In the genomic region with DNA sequence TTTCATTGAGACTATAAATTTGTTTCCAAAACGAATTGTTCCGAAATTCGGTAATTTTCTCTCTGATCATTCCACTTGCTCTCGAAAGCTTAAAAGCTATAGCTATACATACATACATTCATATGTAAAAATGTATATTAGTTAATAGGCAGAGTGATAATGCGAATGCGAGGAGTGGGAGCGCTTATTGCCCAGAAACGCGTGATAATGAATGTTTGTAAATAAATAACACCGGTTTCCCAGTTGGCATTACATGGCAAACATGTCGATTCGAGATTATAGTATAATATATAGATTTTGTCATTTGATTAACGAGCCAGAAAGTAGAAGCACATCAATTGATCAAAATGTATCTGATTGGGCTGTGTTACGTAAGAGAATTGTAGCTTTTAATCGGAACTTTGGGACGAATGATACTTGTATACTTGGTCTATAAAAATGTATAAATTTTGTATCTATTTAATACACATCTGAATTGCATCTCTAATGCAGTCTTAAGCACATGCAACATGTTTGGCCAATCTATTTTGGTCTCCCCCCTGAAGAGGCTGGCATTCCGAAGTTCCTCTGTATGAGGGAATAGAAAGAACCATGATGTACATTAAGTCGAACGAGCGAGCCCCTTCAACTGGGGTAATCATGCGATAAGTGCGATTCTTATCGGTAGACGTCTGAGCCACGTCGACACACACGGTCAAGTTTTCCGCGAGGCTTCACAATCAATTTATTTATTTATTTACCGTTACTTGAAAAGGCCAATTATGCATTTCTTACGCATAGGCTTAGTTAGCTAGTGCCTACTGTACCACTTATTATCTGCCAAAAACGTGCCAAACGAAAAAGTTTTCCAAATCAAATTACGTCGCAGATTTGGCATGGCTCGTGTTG, we compare ENCODE assay signal across 1 fruit fly cellular context.
TF ChIP-seq lines count a peak whose summit lies in the region.

No protein-coding gene starts in this region.

TF ChIP-seq in whole organism, embryonic, 481 proteins besides CTCF, POLR2A, EP300 and RAD21 (continued from another document and continues in another):
- TF ChIP-seq fd3F (GFP tag; optimal IDR thresholded peaks at IDR 0.05; lab: Kevin White, UChicago) (no peak), Fer1 (GFP tag; optimal IDR thresholded peaks at IDR 0.05; lab: Kevin White, UChicago) (no peak), Dek (tag; optimal IDR thresholded peaks at IDR 0.05; lab: Kevin White, UChicago) (peak; percentile 20), pb (GFP tag; optimal IDR thresholded peaks at IDR 0.05; lab: Kevin White, UChicago) (no peak), tx (GFP tag; optimal IDR thresholded peaks at IDR 0.05; lab: Kevin White, UChicago) (no peak), vfl (GFP tag; optimal IDR thresholded peaks at IDR 0.05; lab: Kevin White, UChicago) (no peak), kah (GFP tag; optimal IDR thresholded peaks at IDR 0.05; lab: Kevin White, UChicago) (no peak), stwl (tag; optimal IDR thresholded peaks at IDR 0.05; lab: Kevin White, UChicago) (no peak), chinmo (GFP tag; IDR thresholded peaks at IDR 0.05; lab: Robert Waterston, UW; ENCODE audit: partially characterized antibody) (no peak), lbe (GFP tag; optimal IDR thresholded peaks at IDR 0.05; lab: Kevin White, UChicago) (no peak), tgo (GFP tag; IDR thresholded peaks at IDR 0.05; lab: Robert Waterston, UW) (no peak), lov (optimal IDR thresholded peaks at IDR 0.05; lab: Kevin White, UChicago) (no peak), lov (GFP tag; IDR thresholded peaks at IDR 0.05; lab: Robert Waterston, UW) (no peak), fd96Cb (tag; optimal IDR thresholded peaks at IDR 0.05; lab: Kevin White, UChicago) (no peak), CG1832 (GFP tag; optimal IDR thresholded peaks at IDR 0.05; lab: Kevin White, UChicago) (no peak), CG3726 (GFP tag; IDR thresholded peaks at IDR 0.05; lab: Robert Waterston, UW) (no peak), slou (GFP tag; optimal IDR thresholded peaks at IDR 0.05; lab: Kevin White, UChicago) (no peak), chif (GFP tag; optimal IDR thresholded peaks at IDR 0.05; lab: Kevin White, UChicago) (no peak), Dbx (GFP tag; IDR thresholded peaks at IDR 0.05; lab: Robert Waterston, UW) (peak; percentile 33; the same call in 1 of the 3 replicates), CG10274 (GFP tag; optimal IDR thresholded peaks at IDR 0.05; lab: Kevin White, UChicago) (peak; percentile 85), CG3281 (GFP tag; optimal IDR thresholded peaks at IDR 0.05; lab: Kevin White, UChicago) (peak; percentile 37), so (GFP tag; IDR thresholded peaks at IDR 0.05; lab: Robert Waterston, UW) (no peak), Six4 (GFP tag; optimal IDR thresholded peaks at IDR 0.05; lab: Kevin White, UChicago) (no peak), gcm (GFP tag; optimal IDR thresholded peaks at IDR 0.05; lab: Kevin White, UChicago) (no peak), emc (GFP tag; optimal IDR thresholded peaks at IDR 0.05; lab: Kevin White, UChicago) (no peak), Atf-2 (GFP tag; optimal IDR thresholded peaks at IDR 0.05; lab: Kevin White, UChicago) (no peak), NC2β (GFP tag; optimal IDR thresholded peaks at IDR 0.05; lab: Kevin White, UChicago) (no peak), CG4282 (GFP tag; optimal IDR thresholded peaks at IDR 0.05; lab: Kevin White, UChicago) (no peak), CG17385 (GFP tag; optimal IDR thresholded peaks at IDR 0.05; lab: Kevin White, UChicago) (no peak), crp (GFP tag; optimal IDR thresholded peaks at IDR 0.05; lab: Kevin White, UChicago) (no peak), Ada2b (GFP tag; IDR thresholded peaks at IDR 0.05; lab: Robert Waterston, UW) (0 out of 2 replicates have a peak, but pooled peaks have one; percentile 25), HLH54F (GFP tag; optimal IDR thresholded peaks at IDR 0.05; lab: Kevin White, UChicago) (peak; percentile 6), cas (GFP tag; IDR thresholded peaks at IDR 0.05; lab: Robert Waterston, UW) (no peak), Camta (GFP tag; optimal IDR thresholded peaks at IDR 0.05; lab: Kevin White, UChicago) (no peak), ato (GFP tag; IDR thresholded peaks at IDR 0.05; lab: Robert Waterston, UW; ENCODE audit: partially characterized antibody) (no peak), CG34376 (GFP tag; optimal IDR thresholded peaks at IDR 0.05; lab: Kevin White, UChicago) (peak; percentile 27), CG8281 (tag; optimal IDR thresholded peaks at IDR 0.05; lab: Kevin White, UChicago) (no peak), dan (GFP tag; IDR thresholded peaks at IDR 0.05; lab: Robert Waterston, UW) (no peak), nau (GFP tag; optimal IDR thresholded peaks at IDR 0.05; lab: Kevin White, UChicago) (no peak), CG12769 (tag; optimal IDR thresholded peaks at IDR 0.05; lab: Kevin White, UChicago) (no peak), CG11398 (GFP tag; optimal IDR thresholded peaks at IDR 0.05; lab: Kevin White, UChicago) (no peak), Meics (GFP tag; optimal IDR thresholded peaks at IDR 0.05; lab: Kevin White, UChicago) (peak; percentile 46), tll (GFP tag; optimal IDR thresholded peaks at IDR 0.05; lab: Kevin White, UChicago) (no peak), prd (optimal IDR thresholded peaks at IDR 0.05; lab: Kevin White, UChicago) (no peak), prd (GFP tag; IDR thresholded peaks at IDR 0.05; lab: Robert Waterston, UW) (peak; percentile 35; the same call in 1 of the 3 replicates), zf30C (GFP tag; optimal IDR thresholded peaks at IDR 0.05; lab: Kevin White, UChicago) (no peak), insv (GFP tag; optimal IDR thresholded peaks at IDR 0.05; lab: Kevin White, UChicago) (no peak), luna (GFP tag; optimal IDR thresholded peaks at IDR 0.05; lab: Kevin White, UChicago) (no peak), sim (GFP tag; IDR thresholded peaks at IDR 0.05; lab: Robert Waterston, UW) (no peak), C15 (GFP tag; IDR thresholded peaks at IDR 0.05; lab: Robert Waterston, UW) (no peak), aop (GFP tag; IDR thresholded peaks at IDR 0.05; lab: Robert Waterston, UW) (no peak), repo (GFP tag; optimal IDR thresholded peaks at IDR 0.05; lab: Kevin White, UChicago) (no peak), Mad (GFP tag; optimal IDR thresholded peaks at IDR 0.05; lab: Kevin White, UChicago) (no peak), wor (GFP tag; IDR thresholded peaks at IDR 0.05; lab: Robert Waterston, UW) (no peak), CG3407 (GFP tag; optimal IDR thresholded peaks at IDR 0.05; lab: Kevin White, UChicago) (no peak), sisA (GFP tag; IDR thresholded peaks at IDR 0.05; lab: Robert Waterston, UW) (no peak; the same call in 1 of the 2 replicates), sens-2 (GFP tag; IDR thresholded peaks at IDR 0.05; lab: Robert Waterston, UW) (no peak), CG4360 (GFP tag; IDR thresholded peaks at IDR 0.05; lab: Robert Waterston, UW) (no peak), tna (GFP tag; IDR thresholded peaks at IDR 0.05; lab: Robert Waterston, UW; ENCODE audit: partially characterized antibody) (no peak), Nf-YC (tag; optimal IDR thresholded peaks at IDR 0.05; lab: Kevin White, UChicago) (no peak), jigr1 (GFP tag; IDR thresholded peaks at IDR 0.05; lab: Robert Waterston, UW) (no peak), ham (GFP tag; IDR thresholded peaks at IDR 0.05; lab: Robert Waterston, UW) (no peak), CG7745 (tag; optimal IDR thresholded peaks at IDR 0.05; lab: Kevin White, UChicago) (no peak), GATAe (GFP tag; conservative IDR thresholded peaks at IDR 0.05; lab: Robert Waterston, UW) (peak; percentile 38; the same call in 1 of the 2 replicates), Optix (GFP tag; IDR thresholded peaks at IDR 0.05; lab: Robert Waterston, UW) (no peak), ro (GFP tag; IDR thresholded peaks at IDR 0.05; lab: Robert Waterston, UW) (no peak), CG9817 (tag; optimal IDR thresholded peaks at IDR 0.05; lab: Kevin White, UChicago) (no peak), CG7928 (GFP tag; optimal IDR thresholded peaks at IDR 0.05; lab: Kevin White, UChicago) (no peak), CG15514 (GFP tag; optimal IDR thresholded peaks at IDR 0.05; lab: Kevin White, UChicago) (peak; percentile 38), pzg (GFP tag; optimal IDR thresholded peaks at IDR 0.05; lab: Kevin White, UChicago) (no peak), CG42726 (GFP tag; IDR thresholded peaks at IDR 0.05; lab: Robert Waterston, UW; ENCODE audit: partially characterized antibody) (no peak), lab (GFP tag; optimal IDR thresholded peaks at IDR 0.05; lab: Kevin White, UChicago) (peak; percentile 56), CG14667 (GFP tag; IDR thresholded peaks at IDR 0.05; lab: Robert Waterston, UW) (no peak), CG4820 (GFP tag; optimal IDR thresholded peaks at IDR 0.05; lab: Kevin White, UChicago) (no peak), CG12104 (GFP tag; optimal IDR thresholded peaks at IDR 0.05; lab: Kevin White, UChicago) (no peak), pum (GFP tag; optimal IDR thresholded peaks at IDR 0.05; lab: Kevin White, UChicago) (no peak), CG11456 (GFP tag; IDR thresholded peaks at IDR 0.05; lab: Robert Waterston, UW) (no peak), CG31388 (GFP tag; optimal IDR thresholded peaks at IDR 0.05; lab: Kevin White, UChicago) (no peak), cato (GFP tag; optimal IDR thresholded peaks at IDR 0.05; lab: Kevin White, UChicago; ENCODE audit: borderline replicate concordance) (no peak), Ssrp (tag; optimal IDR thresholded peaks at IDR 0.05; lab: Kevin White, UChicago) (no peak), exex (tag; optimal IDR thresholded peaks at IDR 0.05; lab: Kevin White, UChicago) (peak; percentile 64), zfh1 (GFP tag; IDR thresholded peaks at IDR 0.05; lab: Robert Waterston, UW) (no peak), CG11696 (GFP tag; IDR thresholded peaks at IDR 0.05; lab: Robert Waterston, UW) (no peak), schlank (tag; optimal IDR thresholded peaks at IDR 0.05; lab: Kevin White, UChicago) (no peak), CG10147 (GFP tag; optimal IDR thresholded peaks at IDR 0.05; lab: Kevin White, UChicago) (no peak), Dp (GFP tag; optimal IDR thresholded peaks at IDR 0.05; lab: Kevin White, UChicago) (no peak), ash1 (GFP tag; optimal IDR thresholded peaks at IDR 0.05; lab: Kevin White, UChicago) (no peak), row (GFP tag; IDR thresholded peaks at IDR 0.05; lab: Robert Waterston, UW) (peak; percentile 49), CG7987 (GFP tag; optimal IDR thresholded peaks at IDR 0.05; lab: Kevin White, UChicago) (no peak), E2f2 (GFP tag; IDR thresholded peaks at IDR 0.05; lab: Robert Waterston, UW) (no peak), CG10431 (GFP tag; optimal IDR thresholded peaks at IDR 0.05; lab: Kevin White, UChicago) (no peak), Jarid2 (GFP tag; optimal IDR thresholded peaks at IDR 0.05; lab: Kevin White, UChicago) (no peak), Nf-YA (GFP tag; IDR thresholded peaks at IDR 0.05; lab: Robert Waterston, UW) (no peak), CG5180 (GFP tag; optimal IDR thresholded peaks at IDR 0.05; lab: Kevin White, UChicago) (no peak), sob (GFP tag; IDR thresholded peaks at IDR 0.05; lab: Robert Waterston, UW) (no peak), stc (GFP tag; IDR thresholded peaks at IDR 0.05; lab: Robert Waterston, UW) (0 out of 2 replicates have a peak, but pooled peaks have one; percentile 25), CoRest (tag; optimal IDR thresholded peaks at IDR 0.05; lab: Kevin White, UChicago) (no peak), CG11560 (tag; IDR thresholded peaks at IDR 0.05; lab: Robert Waterston, UW) (no peak), dpn (GFP tag; optimal IDR thresholded peaks at IDR 0.05; lab: Kevin White, UChicago) (peak in 1 of 2 experiments; percentile 19), shn (GFP tag; optimal IDR thresholded peaks at IDR 0.05; lab: Kevin White, UChicago) (no peak), CG6854 (GFP tag; optimal IDR thresholded peaks at IDR 0.05; lab: Kevin White, UChicago) (no peak), CG3838 (GFP tag; optimal IDR thresholded peaks at IDR 0.05; lab: Kevin White, UChicago) (no peak), Med (GFP tag; lab: Kevin White, UChicago) (peak; percentile 91), CG30403 (GFP tag; optimal IDR thresholded peaks at IDR 0.05; lab: Kevin White, UChicago) (no peak), pho (GFP tag; optimal IDR thresholded peaks at IDR 0.05; lab: Kevin White, UChicago) (no peak), Tbp (GFP tag; optimal IDR thresholded peaks at IDR 0.05; lab: Kevin White, UChicago) (no peak), mam (GFP tag; optimal IDR thresholded peaks at IDR 0.05; lab: Kevin White, UChicago) (peak; percentile 60), CG4707 (GFP tag; optimal IDR thresholded peaks at IDR 0.05; lab: Kevin White, UChicago) (no peak), Hmr (GFP tag; optimal IDR thresholded peaks at IDR 0.05; lab: Kevin White, UChicago) (peak; percentile 11), H2.0 (GFP tag; IDR thresholded peaks at IDR 0.05; lab: Robert Waterston, UW) (0 out of 2 replicates have a peak, but pooled peaks have one; percentile 19), Sry-δ (GFP tag; optimal IDR thresholded peaks at IDR 0.05; lab: Kevin White, UChicago) (no peak), CG16863 (GFP tag; optimal IDR thresholded peaks at IDR 0.05; lab: Kevin White, UChicago) (no peak), Doc3 (GFP tag; IDR thresholded peaks at IDR 0.05; lab: Robert Waterston, UW; ENCODE audit: partially characterized antibody) (no peak), mirr (GFP tag; optimal IDR thresholded peaks at IDR 0.05; lab: Kevin White, UChicago) (peak; percentile 64), Antp (GFP tag; optimal IDR thresholded peaks at IDR 0.05; lab: Kevin White, UChicago) (no peak), Ptx1 (GFP tag; IDR thresholded peaks at IDR 0.05; lab: Robert Waterston, UW) (0 out of 2 replicates have a peak, but pooled peaks have one; percentile 32), Sry-β (GFP tag; optimal IDR thresholded peaks at IDR 0.05; lab: Kevin White, UChicago) (no peak), org-1 (GFP tag; optimal IDR thresholded peaks at IDR 0.05; lab: Kevin White, UChicago) (no peak), hth (optimal IDR thresholded peaks at IDR 0.05; lab: Kevin White, UChicago) (no peak), CG7372 (GFP tag; IDR thresholded peaks at IDR 0.05; lab: Robert Waterston, UW) (no peak), Mes4 (GFP tag; optimal IDR thresholded peaks at IDR 0.05; lab: Kevin White, UChicago) (no peak), CG2889 (GFP tag; IDR thresholded peaks at IDR 0.05; lab: Robert Waterston, UW) (no peak), Usf (GFP tag; optimal IDR thresholded peaks at IDR 0.05; lab: Kevin White, UChicago) (no peak), CG18476 (GFP tag; optimal IDR thresholded peaks at IDR 0.05; lab: Kevin White, UChicago) (no peak), sd (tag; optimal IDR thresholded peaks at IDR 0.05; lab: Kevin White, UChicago) (peak; percentile 39), corto (GFP tag; optimal IDR thresholded peaks at IDR 0.05; lab: Kevin White, UChicago) (no peak)
